Worm (Caenorhabditis elegans) whole organism, early embryonic: ENCODE data around the gene zhp-4.

Experiments
- ama-1 ChIP-seq: fragments of 150-350 bp; optimal IDR thresholded peaks from 2 replicates; lab custom pipeline; 2014
- hnd-1 ChIP-seq: sonication (generic microtip); optimal IDR thresholded peaks from 2 replicates; lab custom pipeline; 2016; ENCODE audit warnings: missing genetic modification characterization, missing compliant biosample characterization
- scrt-1 ChIP-seq: fragments of 200-800 bp; sonication (Bioruptor generic); IDR thresholded peaks from 2 replicates; pipeline ENCODE4 v1.3.6; 2022; ENCODE audit warnings: missing genetic modification characterization, missing compliant biosample characterization

ce11 chrV:19073169-19073568 is 28.4 kb downstream of the zhp-4 start:
- TF ChIP-seq hnd-1 (tag; lab: Kevin White, UChicago) (no peak), scrt-1 (GFP tag; lab: Robert Waterston, UW) (no peak), ama-1 (lab: Kevin White, UChicago) (no peak)
